Fruit fly (Drosophila melanogaster) whole organism, embryonic: ENCODE measurements around the gene CG1896.
A peak's percentile ranks its signal among the peaks of the same experiment; 100 is the strongest.

Experiments used
- Bdp1 ChIP-seq: fragments of 200-800 bp; sonication (Bioruptor generic); optimal IDR thresholded peaks from 3 replicates; lab custom pipeline; 2016; ENCODE audit warnings: missing biosample characterization, missing genetic modification characterization
- C15 ChIP-seq: fragments of 200-800 bp; sonication (Bioruptor generic); IDR thresholded peaks from 3 replicates; pipeline ENCODE4 v1.3.6; 2022; ENCODE audit warnings: missing biosample characterization, missing genetic modification characterization
- CG10147 ChIP-seq: fragments of 200-800 bp; sonication (Bioruptor generic); optimal IDR thresholded peaks from 2 replicates; lab custom pipeline; 2019; ENCODE audit warnings: missing biosample characterization, mild to moderate bottlenecking, missing genetic modification characterization, moderate library complexity
- CG11504 ChIP-seq: fragments of 200-800 bp; sonication (Bioruptor generic); optimal IDR thresholded peaks from 3 replicates; lab custom pipeline; 2019; ENCODE audit warnings: missing biosample characterization, mild to moderate bottlenecking, missing genetic modification characterization, moderate library complexity
- CG12236 ChIP-seq: fragments of 200-800 bp; sonication (Bioruptor generic); optimal IDR thresholded peaks from 2 replicates; lab custom pipeline; 2016; ENCODE audit warnings: missing biosample characterization, missing genetic modification characterization
- CG14710 ChIP-seq: fragments of 200-800 bp; sonication (Bioruptor generic); optimal IDR thresholded peaks from 3 replicates; lab custom pipeline; 2019; ENCODE audit warnings: missing biosample characterization, mild to moderate bottlenecking, missing genetic modification characterization, moderate library complexity
- CG14965 ChIP-seq: fragments of 200-800 bp; sonication (Bioruptor generic); optimal IDR thresholded peaks from 2 replicates; lab custom pipeline; 2016; ENCODE audit warnings: missing biosample characterization, missing genetic modification characterization, borderline replicate concordance
- CG18011 ChIP-seq: fragments of 200-800 bp; sonication (Bioruptor generic); optimal IDR thresholded peaks from 2 replicates; lab custom pipeline; 2017; ENCODE audit warnings: missing biosample characterization, missing genetic modification characterization, mild to moderate bottlenecking, moderate library complexity, missing genotype
- CG2202 ChIP-seq: fragments of 200-800 bp; sonication (Bioruptor generic); optimal IDR thresholded peaks from 2 replicates; lab custom pipeline; 2018; ENCODE audit warnings: missing biosample characterization, mild to moderate bottlenecking, missing genetic modification characterization
- CG31365 ChIP-seq: fragments of 200-800 bp; sonication (Bioruptor generic); optimal IDR thresholded peaks from 2 replicates; lab custom pipeline; 2018; ENCODE audit warnings: missing biosample characterization, mild to moderate bottlenecking, missing genetic modification characterization
- CG3726 ChIP-seq: fragments of 200-800 bp; sonication (Bioruptor generic); IDR thresholded peaks from 3 replicates; pipeline ENCODE4, ENCODE4 v1.3.6; 2022; ENCODE audit warnings: missing biosample characterization, missing genetic modification characterization
- CG4360 ChIP-seq: fragments of 200-800 bp; sonication (Bioruptor generic); IDR thresholded peaks from 2 replicates; pipeline ENCODE4 v1.3.6; 2022; ENCODE audit warnings: missing biosample characterization, missing genetic modification characterization
- CG4424 ChIP-seq: fragments of 200-800 bp; sonication (Bioruptor generic); optimal IDR thresholded peaks from 3 replicates; lab custom pipeline; 2016; ENCODE audit warnings: missing biosample characterization, missing genetic modification characterization
- CG4707 ChIP-seq: fragments of 200-800 bp; sonication (Bioruptor generic); optimal IDR thresholded peaks from 2 replicates; lab custom pipeline; 2018; ENCODE audit warnings: missing biosample characterization, mild to moderate bottlenecking, missing genetic modification characterization, moderate library complexity
- CG4854 ChIP-seq: fragments of 200-800 bp; sonication (Bioruptor generic); optimal IDR thresholded peaks from 2 replicates; lab custom pipeline; 2016; ENCODE audit warnings: missing biosample characterization, missing genetic modification characterization, inconsistent platforms
- CG5245 ChIP-seq: fragments of 200-800 bp; sonication (Bioruptor generic); optimal IDR thresholded peaks from 3 replicates; lab custom pipeline; 2016; ENCODE audit warnings: missing biosample characterization, missing genetic modification characterization
- CG7745 ChIP-seq: fragments of 200-800 bp; sonication (Bioruptor generic); optimal IDR thresholded peaks from 2 replicates; lab custom pipeline; 2018; ENCODE audit warnings: missing biosample characterization, mild to moderate bottlenecking, missing genetic modification characterization, moderate library complexity
- CG8924 ChIP-seq: fragments of 200-800 bp; optimal IDR thresholded peaks from 3 replicates; lab custom pipeline; 2019; ENCODE audit warnings: missing biosample characterization, mild to moderate bottlenecking, missing genetic modification characterization, moderate library complexity
- D19B ChIP-seq: fragments of 200-800 bp; sonication (Bioruptor generic); optimal IDR thresholded peaks from 2 replicates; lab custom pipeline; 2017; ENCODE audit warnings: missing biosample characterization, mild to moderate bottlenecking, missing genetic modification characterization
- Dfd ChIP-seq, 2 experiments: fragments of >200 bp; optimal IDR thresholded peaks; 2 replicates each; lab custom pipeline; 2017; ENCODE audit warnings: missing biosample characterization in 2 of 2, missing genetic modification characterization in 2 of 2
- Dll ChIP-seq: fragments of 200-800 bp; sonication (Bioruptor generic); IDR thresholded peaks from 4 replicates; pipeline ENCODE4 v1.3.6; 2022; ENCODE audit warnings: missing biosample characterization, missing genetic modification characterization; ENCODE audit not compliant: partially characterized antibody
- Elba2 ChIP-seq: fragments of 200-800 bp; sonication (Bioruptor generic); optimal IDR thresholded peaks from 3 replicates; lab custom pipeline; 2016; ENCODE audit warnings: missing biosample characterization, missing genetic modification characterization
- Gug ChIP-seq: fragments of 200-800 bp; sonication (Bioruptor generic); IDR thresholded peaks from 4 replicates; pipeline ENCODE4 v1.3.6; 2022; ENCODE audit warnings: missing biosample characterization, missing genetic modification characterization
- Hr39 ChIP-seq: fragments of >200 bp; optimal IDR thresholded peaks from 2 replicates; lab custom pipeline; 2017
- MESR4 ChIP-seq: fragments of 200-800 bp; sonication (Bioruptor generic); optimal IDR thresholded peaks from 2 replicates; lab custom pipeline; 2018; ENCODE audit warnings: missing biosample characterization, mild to moderate bottlenecking, missing genetic modification characterization, moderate library complexity
- Pdp1 ChIP-seq, 2 experiments: fragments of 200-800 bp; sonication (Bioruptor generic); optimal IDR thresholded peaks; 3 replicates each; lab custom pipeline; 2016; ENCODE audit warnings: missing biosample characterization in 2 of 2, missing genetic modification characterization in 2 of 2, mild to moderate bottlenecking in 1 of 2, moderate library complexity in 1 of 2
- TFAM ChIP-seq: fragments of 200-800 bp; sonication (Bioruptor generic); optimal IDR thresholded peaks from 2 replicates; lab custom pipeline; 2017; ENCODE audit warnings: missing biosample characterization, missing genetic modification characterization, inconsistent platforms
- Tbp ChIP-seq: fragments of >200 bp; optimal IDR thresholded peaks from 2 replicates; lab custom pipeline; 2018; ENCODE audit warnings: missing biosample characterization, missing genetic modification characterization
- Usf ChIP-seq: fragments of 200-800 bp; sonication (Bioruptor generic); optimal IDR thresholded peaks from 2 replicates; lab custom pipeline; 2017; ENCODE audit warnings: missing genotype, missing biosample characterization, missing genetic modification characterization
- abd-A ChIP-seq: fragments of 200-800 bp; sonication (Bioruptor generic); optimal IDR thresholded peaks from 3 replicates; lab custom pipeline; 2019; ENCODE audit warnings: missing biosample characterization, mild to moderate bottlenecking, missing genetic modification characterization, moderate library complexity
- ato ChIP-seq: fragments of 200-800 bp; sonication (Bioruptor generic); IDR thresholded peaks from 2 replicates; pipeline ENCODE4 v1.3.6; 2022; ENCODE audit warnings: missing biosample characterization, missing genetic modification characterization; ENCODE audit not compliant: partially characterized antibody
- crc ChIP-seq: fragments of 200-800 bp; sonication (Bioruptor generic); optimal IDR thresholded peaks from 2 replicates; lab custom pipeline; 2016; ENCODE audit warnings: missing biosample characterization, missing genetic modification characterization
- dimm ChIP-seq: fragments of 200-800 bp; sonication (Bioruptor generic); IDR thresholded peaks from 2 replicates; pipeline ENCODE4 v1.3.6; 2022; ENCODE audit warnings: missing biosample characterization, missing genetic modification characterization
- disco-r ChIP-seq: fragments of 200-800 bp; sonication (Bioruptor generic); optimal IDR thresholded peaks from 2 replicates; lab custom pipeline; 2016; ENCODE audit warnings: missing biosample characterization, missing genetic modification characterization
- fd96Cb ChIP-seq: fragments of 200-800 bp; sonication (Bioruptor generic); optimal IDR thresholded peaks from 2 replicates; lab custom pipeline; 2018; ENCODE audit warnings: missing biosample characterization, mild to moderate bottlenecking, missing genetic modification characterization, moderate library complexity
- gsb-n ChIP-seq: fragments of 200-800 bp; sonication (Bioruptor generic); optimal IDR thresholded peaks from 3 replicates; lab custom pipeline; 2018; ENCODE audit warnings: missing biosample characterization, mild to moderate bottlenecking, missing genetic modification characterization
- jing ChIP-seq: fragments of 200-800 bp; sonication (Bioruptor generic); optimal IDR thresholded peaks from 2 replicates; lab custom pipeline; 2018; ENCODE audit warnings: missing biosample characterization, mild to moderate bottlenecking, missing genetic modification characterization
- ken ChIP-seq: fragments of 200-800 bp; sonication (Bioruptor generic); IDR thresholded peaks from 3 replicates; pipeline ENCODE4 v1.3.6; 2022; ENCODE audit warnings: missing biosample characterization, missing genetic modification characterization
- knrl ChIP-seq: fragments of 200-800 bp; sonication (Bioruptor generic); IDR thresholded peaks from 3 replicates; pipeline ENCODE4 v1.3.6; 2022; ENCODE audit warnings: missing biosample characterization, missing genetic modification characterization; ENCODE audit not compliant: partially characterized antibody
- nerfin-2 ChIP-seq: fragments of 200-800 bp; sonication (Bioruptor generic); IDR thresholded peaks from 2 replicates; pipeline ENCODE4 v1.3.6; 2022; ENCODE audit warnings: missing biosample characterization, missing genetic modification characterization; ENCODE audit not compliant: partially characterized antibody
- pan ChIP-seq, 4 experiments: fragments of >200 bp in 3 of 4; fragments of 200-800 bp in 1 of 4; sonication (Bioruptor generic) in 1 of 4; optimal IDR thresholded peaks in 3 of 4; IDR thresholded peaks in 1 of 4; 2 replicates each; pipeline versions ENCODE4 v1.3.6 to Lab custom; 2017 to 2022; ENCODE audit warnings: missing biosample characterization in 2 of 4, missing genetic modification characterization in 2 of 4, mixed read lengths in 1 of 4
- peb ChIP-seq: fragments of 200-800 bp; sonication (Bioruptor generic); IDR thresholded peaks from 2 replicates; pipeline ENCODE4 v1.3.6; 2022; ENCODE audit warnings: missing biosample characterization, missing genetic modification characterization
- phol ChIP-seq: fragments of 200-800 bp; sonication (Bioruptor generic); optimal IDR thresholded peaks from 3 replicates; lab custom pipeline; 2018; ENCODE audit warnings: missing biosample characterization, mild to moderate bottlenecking, missing genetic modification characterization, moderate library complexity
- pros ChIP-seq: fragments of 200-800 bp; sonication (Bioruptor generic); optimal IDR thresholded peaks from 3 replicates; lab custom pipeline; 2019; ENCODE audit warnings: missing biosample characterization, mild to moderate bottlenecking, missing genetic modification characterization, moderate library complexity
- run ChIP-seq: fragments of 200-800 bp; sonication (Bioruptor generic); optimal IDR thresholded peaks from 3 replicates; lab custom pipeline; 2018; ENCODE audit warnings: missing biosample characterization, mild to moderate bottlenecking, missing genetic modification characterization
- scrt ChIP-seq: fragments of 200-800 bp; sonication (Bioruptor generic); optimal IDR thresholded peaks from 2 replicates; lab custom pipeline; 2018; ENCODE audit warnings: missing biosample characterization, mild to moderate bottlenecking, missing genetic modification characterization, moderate library complexity
- slbo ChIP-seq: fragments of 200-800 bp; sonication (Bioruptor generic); IDR thresholded peaks from 2 replicates; pipeline ENCODE4 v1.3.6; 2022; ENCODE audit warnings: missing biosample characterization, missing genetic modification characterization
- ttk ChIP-seq: fragments of 200-800 bp; sonication (Bioruptor generic); IDR thresholded peaks from 2 replicates; pipeline ENCODE4 v2.1.2; 2022; ENCODE audit warnings: missing biosample characterization, missing genetic modification characterization
- vvl ChIP-seq: fragments of 200-800 bp; sonication (Bioruptor generic); IDR thresholded peaks from 2 replicates; pipeline ENCODE4 v1.3.6; 2022; ENCODE audit warnings: missing biosample characterization, missing genetic modification characterization
- yki ChIP-seq: fragments of >200 bp; optimal IDR thresholded peaks from 3 replicates; lab custom pipeline; 2018

CG1896 gene

dm6 chr3R:31747429-31748048 lies 3.5 kb downstream of the CG1896 start, which contains the start of the genes nero and CG1910 (continued):
- TF ChIP-seq CG31365 = peak; percentile 18
- no peak for TF ChIP-seq TFAM (GFP tag; lab: Kevin White, UChicago)
- no peak for TF ChIP-seq fd96Cb
- no peak for TF ChIP-seq Hr39 (lab: Kevin White, UChicago)
- no peak for TF ChIP-seq CG4424 (GFP tag; lab: Kevin White, UChicago)
- TF ChIP-seq pros (GFP tag; lab: Kevin White, UChicago) = no peak
- no peak for TF ChIP-seq jing (GFP tag; lab: Kevin White, UChicago)
- no peak for TF ChIP-seq CG3726 (GFP tag; lab: Robert Waterston, UW)
- no peak for TF ChIP-seq Bdp1
- no peak for TF ChIP-seq C15
- no peak for TF ChIP-seq CG14965 (GFP tag; lab: Kevin White, UChicago)
- TF ChIP-seq nerfin-2 (GFP tag; lab: Robert Waterston, UW) = no peak
- no peak for TF ChIP-seq Dfd (GFP tag; optimal IDR thresholded peaks at IDR 0.05; lab: Kevin White, UChicago)
- TF ChIP-seq yki (lab: Kevin White, UChicago) = no peak
- TF ChIP-seq CG4360 (GFP tag; lab: Robert Waterston, UW) = no peak
- TF ChIP-seq CG11504 (tag; lab: Kevin White, UChicago) = no peak
- TF ChIP-seq crc = no peak
- no peak for TF ChIP-seq dimm (GFP tag; lab: Robert Waterston, UW)
- TF ChIP-seq slbo = no peak
- no peak for TF ChIP-seq Gug (GFP tag; lab: Robert Waterston, UW)
- TF ChIP-seq Elba2 = no peak
- TF ChIP-seq CG4707 (GFP tag; lab: Kevin White, UChicago) = no peak
- TF ChIP-seq Tbp = no peak
- no peak for TF ChIP-seq gsb-n
- TF ChIP-seq CG10147 (GFP tag; lab: Kevin White, UChicago) = no peak
- TF ChIP-seq ttk (GFP tag; lab: Robert Waterston, UW) = no peak
- no peak for TF ChIP-seq CG4854 (GFP tag; lab: Kevin White, UChicago)
- TF ChIP-seq disco-r (GFP tag; lab: Kevin White, UChicago) = no peak
- TF ChIP-seq run (tag; lab: Kevin White, UChicago) = no peak
- TF ChIP-seq phol (tag; lab: Kevin White, UChicago) = peak; percentile 39
- no peak for TF ChIP-seq Dll (GFP tag; lab: Robert Waterston, UW)
- TF ChIP-seq CG12236 (GFP tag; lab: Kevin White, UChicago) = no peak
- no peak for TF ChIP-seq peb
- peak; percentile 25 for TF ChIP-seq D19B (GFP tag; lab: Kevin White, UChicago)
- no peak for TF ChIP-seq CG2202 (tag; lab: Kevin White, UChicago)
- TF ChIP-seq ato = no peak
- peak; percentile 77 for TF ChIP-seq MESR4 (GFP tag; lab: Kevin White, UChicago)
- peak; percentile 10 for TF ChIP-seq CG5245 (GFP tag; lab: Kevin White, UChicago)
- TF ChIP-seq CG7745 = no peak
- no peak for TF ChIP-seq vvl
- no peak for TF ChIP-seq abd-A (tag; lab: Kevin White, UChicago)
- TF ChIP-seq ken (GFP tag; lab: Robert Waterston, UW) = no peak
- TF ChIP-seq Pdp1 (GFP tag; optimal IDR thresholded peaks at IDR 0.05; lab: Kevin White, UChicago) = peak in 1 of 2 experiments; percentile 73
- no peak for TF ChIP-seq scrt (GFP tag; lab: Kevin White, UChicago)
- no peak for TF ChIP-seq Usf (GFP tag; lab: Kevin White, UChicago)
- TF ChIP-seq CG18011 (GFP tag; lab: Kevin White, UChicago) = no peak
- no peak for TF ChIP-seq knrl (GFP tag; lab: Robert Waterston, UW)
- peak; percentile 43 for TF ChIP-seq CG14710 (tag; lab: Kevin White, UChicago)
- no peak for TF ChIP-seq CG8924
- TF ChIP-seq pan (optimal IDR thresholded peaks at IDR 0.05; lab: Kevin White, UChicago) = no peak
- TF ChIP-seq pan (GFP tag; optimal IDR thresholded peaks at IDR 0.05 in 1 of 2, IDR thresholded peaks at IDR 0.05 in 1 of 2) = no peak
